Fruit fly (Drosophila melanogaster) whole organism, adult: ENCODE results near the gene Ugt37A2.
A peak's percentile ranks its signal among the peaks of the same experiment; 100 is the strongest.

Experiments
- CG11617 ChIP-seq: fragments of 200-800 bp; sonication (Bioruptor generic); optimal IDR thresholded peaks from 2 replicates; lab custom pipeline; 2017; ENCODE audit warnings: mild to moderate bottlenecking, missing biosample characterization, missing genetic modification reagents, missing genetic modification characterization
- CG12768 ChIP-seq: fragments of 200-800 bp; sonication (Bioruptor generic); optimal IDR thresholded peaks from 2 replicates; lab custom pipeline; 2017; ENCODE audit warnings: missing biosample characterization, missing genetic modification characterization, mild to moderate bottlenecking, moderate library complexity, missing genetic modification reagents
- CG14711 ChIP-seq: fragments of 200-800 bp; sonication (Bioruptor generic); optimal IDR thresholded peaks from 2 replicates; lab custom pipeline; 2018; ENCODE audit warnings: missing biosample characterization, mild to moderate bottlenecking, missing genetic modification characterization, moderate library complexity
- CG1620 ChIP-seq: fragments of 200-800 bp; sonication (Bioruptor generic); optimal IDR thresholded peaks from 2 replicates; lab custom pipeline; 2016; ENCODE audit warnings: missing biosample characterization, missing genetic modification characterization
- CG33017 ChIP-seq: fragments of 200-800 bp; sonication (Bioruptor generic); optimal IDR thresholded peaks from 2 replicates; lab custom pipeline; 2018; ENCODE audit warnings: missing biosample characterization, mild to moderate bottlenecking, missing genetic modification characterization, moderate library complexity
- CG5204 ChIP-seq: fragments of 200-800 bp; sonication (Bioruptor generic); optimal IDR thresholded peaks from 2 replicates; lab custom pipeline; 2016; ENCODE audit warnings: missing biosample characterization, missing genetic modification characterization
- CG7045 ChIP-seq: fragments of 200-800 bp; sonication (Bioruptor generic); optimal IDR thresholded peaks from 2 replicates; lab custom pipeline; 2017; ENCODE audit warnings: missing biosample characterization, mild to moderate bottlenecking, missing genetic modification characterization
- CG7101 ChIP-seq: fragments of 200-800 bp; sonication (Bioruptor generic); optimal IDR thresholded peaks from 2 replicates; lab custom pipeline; 2018; ENCODE audit warnings: missing biosample characterization, mild to moderate bottlenecking, missing genetic modification characterization, moderate library complexity
- Clk ChIP-seq: fragments of 200-800 bp; sonication (Bioruptor generic); optimal IDR thresholded peaks from 2 replicates; lab custom pipeline; 2017; ENCODE audit warnings: missing biosample characterization, missing genetic modification characterization
- Crg-1 ChIP-seq: fragments of 200-800 bp; sonication (Bioruptor generic); optimal IDR thresholded peaks from 2 replicates; lab custom pipeline; 2016; ENCODE audit warnings: missing biosample characterization, missing genetic modification characterization
- Hr96 ChIP-seq: fragments of 200-800 bp; sonication (Bioruptor generic); optimal IDR thresholded peaks from 2 replicates; lab custom pipeline; 2016; ENCODE audit warnings: missing biosample characterization, missing genetic modification characterization
- Mnt ChIP-seq: fragments of 200-800 bp; sonication (Bioruptor generic); optimal IDR thresholded peaks from 2 replicates; lab custom pipeline; 2016; ENCODE audit warnings: missing biosample characterization, mild to moderate bottlenecking, missing genetic modification characterization
- bab1 ChIP-seq: fragments of 200-800 bp; sonication (Bioruptor generic); optimal IDR thresholded peaks from 3 replicates; lab custom pipeline; 2019; ENCODE audit warnings: missing biosample characterization, mild to moderate bottlenecking, missing genetic modification characterization, moderate library complexity
- cic ChIP-seq: fragments of 200-800 bp; sonication (Bioruptor generic); optimal IDR thresholded peaks from 2 replicates; lab custom pipeline; 2017; ENCODE audit warnings: missing biosample characterization, mild to moderate bottlenecking, missing genetic modification characterization, moderate library complexity
- cnc ChIP-seq, 2 experiments: fragments of >200 bp; optimal IDR thresholded peaks; 2 replicates each; lab custom pipeline; 2017
- kay ChIP-seq: fragments of 200-800 bp; sonication (Bioruptor generic); peaks from one replicate; lab custom pipeline; 2016; ENCODE audit warnings: missing biosample characterization, missing genetic modification characterization, borderline replicate concordance
- ovo ChIP-seq: fragments of 200-800 bp; sonication (Bioruptor generic); optimal IDR thresholded peaks from 2 replicates; lab custom pipeline; 2016; ENCODE audit warnings: missing biosample characterization, missing genetic modification characterization
- pad ChIP-seq: fragments of 200-800 bp; sonication (Bioruptor generic); optimal IDR thresholded peaks from 3 replicates; lab custom pipeline; 2017; ENCODE audit warnings: missing biosample characterization, missing genetic modification characterization, mild to moderate bottlenecking, moderate library complexity, missing genetic modification reagents
- tj ChIP-seq: fragments of 200-800 bp; sonication (Bioruptor generic); optimal IDR thresholded peaks from 3 replicates; lab custom pipeline; 2017; ENCODE audit warnings: missing biosample characterization, mild to moderate bottlenecking, missing genetic modification characterization, moderate library complexity
- toe ChIP-seq: fragments of 200-800 bp; sonication (Bioruptor generic); optimal IDR thresholded peaks from 2 replicates; lab custom pipeline; 2016; ENCODE audit warnings: missing biosample characterization, missing genetic modification characterization

Gene Ugt37A2

dm6 chr3R:12699620-12700378 is 39.6 kb upstream of the Ugt37A2 start:
- TF ChIP-seq Clk (GFP tag; lab: Kevin White, UChicago): no peak
- TF ChIP-seq CG5204 (GFP tag; lab: Kevin White, UChicago): no peak
- TF ChIP-seq kay (GFP tag; lab: Kevin White, UChicago): no peak
- no peak for TF ChIP-seq toe (GFP tag; lab: Kevin White, UChicago)
- peak; percentile 39 for TF ChIP-seq tj (GFP tag; lab: Kevin White, UChicago)
- TF ChIP-seq CG1620 (GFP tag; lab: Kevin White, UChicago): no peak
- no peak for TF ChIP-seq cnc (optimal IDR thresholded peaks at IDR 0.05; lab: Kevin White, UChicago)
- no peak for TF ChIP-seq CG7101 (tag; lab: Kevin White, UChicago)
- no peak for TF ChIP-seq CG33017 (tag; lab: Kevin White, UChicago)

dm6 chr3R:12700454-12700853 is 39.0 kb upstream of the Ugt37A2 start:
- TF ChIP-seq cic (GFP tag; lab: Kevin White, UChicago): no peak
- no peak for TF ChIP-seq Mnt (GFP tag; lab: Kevin White, UChicago)
- no peak for TF ChIP-seq CG33017 (tag; lab: Kevin White, UChicago)
- TF ChIP-seq ovo (GFP tag; lab: Kevin White, UChicago): no peak
- TF ChIP-seq Hr96 (GFP tag; lab: Kevin White, UChicago): no peak
- TF ChIP-seq Clk (GFP tag; lab: Kevin White, UChicago): no peak
- TF ChIP-seq kay (GFP tag; lab: Kevin White, UChicago): no peak
- TF ChIP-seq CG5204 (GFP tag; lab: Kevin White, UChicago): no peak
- no peak for TF ChIP-seq CG7045 (GFP tag; lab: Kevin White, UChicago)
- no peak for TF ChIP-seq CG1620 (GFP tag; lab: Kevin White, UChicago)
- no peak for TF ChIP-seq tj (GFP tag; lab: Kevin White, UChicago)
- no peak for TF ChIP-seq CG7101 (tag; lab: Kevin White, UChicago)
- no peak for TF ChIP-seq CG11617 (GFP tag; lab: Kevin White, UChicago)
- no peak for TF ChIP-seq bab1 (GFP tag; lab: Kevin White, UChicago)
- no peak for TF ChIP-seq CG14711 (tag; lab: Kevin White, UChicago)
- no peak for TF ChIP-seq pad (GFP tag; lab: Kevin White, UChicago)
- no peak for TF ChIP-seq Crg-1 (GFP tag; lab: Kevin White, UChicago)
- no peak for TF ChIP-seq CG12768 (GFP tag; lab: Kevin White, UChicago)

- TF ChIP-seq CG11617 (GFP tag; lab: Kevin White, UChicago) (no peak), CG33017 (tag; lab: Kevin White, UChicago) (no peak)
Measured at dm6 chr3R:12701257-12701656, 38.2 kb upstream of the Ugt37A2 start.

DNA sequence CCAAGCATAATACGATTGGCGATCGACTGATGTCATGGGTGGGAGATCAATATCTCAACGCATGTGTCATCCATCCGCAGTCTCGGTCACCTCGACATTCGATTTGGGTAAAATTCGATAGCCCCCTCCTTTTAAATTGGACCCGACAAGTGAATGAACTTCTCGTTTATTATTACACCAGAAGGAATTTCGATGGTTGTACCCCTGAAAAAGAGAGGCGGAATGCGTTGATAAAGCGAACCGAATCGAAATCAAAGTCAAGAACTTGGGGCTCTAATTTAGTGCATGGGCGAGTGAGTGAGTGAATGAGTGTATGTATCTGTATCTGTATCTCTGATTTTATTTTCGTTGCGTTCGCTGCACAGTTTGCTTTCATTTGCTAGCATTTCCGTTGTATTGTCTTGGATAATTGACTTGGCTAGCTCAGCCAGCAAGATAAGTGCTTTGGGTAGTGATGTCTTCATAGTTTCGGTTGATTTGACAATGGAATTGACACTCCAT is 37.4 kb upstream of the Ugt37A2 start:
- no peak for TF ChIP-seq cic (GFP tag; lab: Kevin White, UChicago)
- TF ChIP-seq bab1 (GFP tag; lab: Kevin White, UChicago): no peak
- TF ChIP-seq toe (GFP tag; lab: Kevin White, UChicago): no peak
- no peak for TF ChIP-seq Crg-1 (GFP tag; lab: Kevin White, UChicago)
- TF ChIP-seq kay (GFP tag; lab: Kevin White, UChicago): no peak
- TF ChIP-seq Mnt (GFP tag; lab: Kevin White, UChicago): no peak

DNA sequence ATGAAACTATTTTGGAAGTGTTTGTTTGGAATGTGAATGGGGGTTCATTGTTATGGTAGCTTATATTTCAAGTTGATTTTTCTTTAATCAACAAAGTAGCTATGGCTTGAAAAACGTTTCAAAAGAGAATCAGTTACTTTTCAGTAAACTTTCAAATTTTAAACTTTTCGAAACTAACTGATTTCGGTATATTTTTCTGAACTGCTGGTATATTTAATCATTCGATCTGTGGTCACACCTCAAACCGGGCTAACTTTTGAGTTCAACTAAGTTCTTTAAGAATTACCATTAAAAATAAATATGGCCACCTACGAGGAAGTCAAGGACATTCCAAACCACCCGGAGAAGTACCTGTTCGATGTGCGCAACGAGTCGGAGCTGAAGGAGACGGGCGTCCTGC is 34.6 kb upstream of the Ugt37A2 start, which contains the start of gene CG12279:
CG12279 (plus strand) TSS at position 234 of the 400 bp plus-strand sequence.
- TF ChIP-seq Clk (GFP tag; lab: Kevin White, UChicago) (no peak), CG1620 (GFP tag; lab: Kevin White, UChicago) (no peak), cnc (optimal IDR thresholded peaks at IDR 0.05; lab: Kevin White, UChicago) (no peak), cic (GFP tag; lab: Kevin White, UChicago) (no peak), bab1 (GFP tag; lab: Kevin White, UChicago) (no peak)

DNA sequence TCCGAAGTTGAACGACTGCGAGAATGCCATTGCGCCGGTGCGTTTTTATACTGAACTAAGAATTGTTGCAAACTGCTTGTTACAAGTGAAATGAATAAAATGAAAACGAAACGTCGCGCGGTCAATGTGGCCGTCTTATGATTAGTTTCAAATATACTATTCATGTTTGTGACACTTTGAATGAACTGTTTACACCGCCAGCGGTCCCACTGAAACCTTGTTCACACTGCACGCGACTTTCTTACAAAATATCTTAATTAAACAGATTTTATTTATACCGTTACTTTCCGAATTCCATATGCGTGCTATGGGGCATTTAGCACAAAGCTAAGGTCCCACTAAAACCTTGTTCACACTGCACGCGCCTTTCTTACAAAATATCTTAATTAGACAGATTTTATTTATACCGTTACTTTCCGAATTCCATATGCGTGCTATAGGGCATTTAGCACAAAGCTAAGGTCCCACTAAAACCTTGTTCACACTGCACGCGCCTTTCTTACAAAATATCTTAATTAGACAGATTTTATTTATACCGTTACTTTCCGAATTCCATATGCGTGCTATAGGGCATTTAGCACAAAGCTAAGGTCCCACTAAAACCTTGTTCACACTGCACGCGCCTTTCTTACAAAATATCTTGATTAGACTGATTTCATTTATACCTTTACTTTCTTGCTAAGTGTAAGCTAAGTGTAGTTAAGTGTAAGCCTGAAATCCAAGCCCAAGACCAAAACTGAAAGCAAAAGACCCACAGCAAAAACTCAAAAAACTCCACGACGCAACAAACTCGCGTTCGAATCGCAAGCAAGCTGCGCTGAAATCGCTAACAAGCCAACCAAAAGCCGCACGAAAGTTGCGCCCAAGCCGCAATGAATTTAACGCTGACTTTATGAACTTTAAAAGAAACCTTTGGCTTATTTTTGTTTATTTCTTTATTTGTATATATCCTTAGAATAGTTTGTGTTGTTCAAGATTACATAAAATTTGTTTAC is 27.0 kb upstream of the Ugt37A2 start, which contains the start of gene PolQ:
PolQ (minus strand) TSS at position 122 of the 995 bp plus-strand sequence.
- TF ChIP-seq bab1 (GFP tag; lab: Kevin White, UChicago): peak; percentile 24
